Fruit fly (Drosophila melanogaster) whole organism, embryonic: ENCODE measurements around the gene CG5968.

Experiments
- CG10431 ChIP-seq: fragments of 200-800 bp; sonication (Bioruptor generic); optimal IDR thresholded peaks from 3 replicates; lab custom pipeline; 2018; ENCODE audit warnings: missing biosample characterization, mild to moderate bottlenecking, missing genetic modification characterization
- CG12299 ChIP-seq: fragments of 200-800 bp; sonication (Bioruptor generic); optimal IDR thresholded peaks from 2 replicates; lab custom pipeline; 2018; ENCODE audit warnings: missing biosample characterization, mild to moderate bottlenecking, missing genetic modification characterization
- CG13287 ChIP-seq: fragments of 200-800 bp; sonication (Bioruptor generic); IDR thresholded peaks from 2 replicates; pipeline ENCODE4 v1.3.6; 2022; ENCODE audit warnings: missing biosample characterization, missing genetic modification characterization; ENCODE audit not compliant: partially characterized antibody
- CG15479 ChIP-seq: fragments of 200-800 bp; sonication (Bioruptor generic); optimal IDR thresholded peaks from 3 replicates; lab custom pipeline; 2019; ENCODE audit warnings: missing biosample characterization, mild to moderate bottlenecking, missing genetic modification characterization, moderate library complexity
- CG15696 ChIP-seq: fragments of 200-800 bp; sonication (Bioruptor generic); optimal IDR thresholded peaks from 2 replicates; lab custom pipeline; 2019; ENCODE audit warnings: missing biosample characterization, mild to moderate bottlenecking, missing genetic modification characterization, moderate library complexity
- CG2202 ChIP-seq: fragments of 200-800 bp; sonication (Bioruptor generic); optimal IDR thresholded peaks from 2 replicates; lab custom pipeline; 2018; ENCODE audit warnings: missing biosample characterization, mild to moderate bottlenecking, missing genetic modification characterization
- CG2678 ChIP-seq: fragments of 200-800 bp; sonication (Bioruptor generic); optimal IDR thresholded peaks from 3 replicates; lab custom pipeline; 2019; ENCODE audit warnings: missing biosample characterization, mild to moderate bottlenecking, missing genetic modification characterization, moderate library complexity
- CG33557 ChIP-seq: fragments of 200-800 bp; sonication (Bioruptor generic); optimal IDR thresholded peaks from 2 replicates; lab custom pipeline; 2019; ENCODE audit warnings: missing biosample characterization, mild to moderate bottlenecking, missing genetic modification characterization, moderate library complexity
- CG3407 ChIP-seq: fragments of 200-800 bp; sonication (Bioruptor generic); optimal IDR thresholded peaks from 2 replicates; lab custom pipeline; 2018; ENCODE audit warnings: missing biosample characterization, mild to moderate bottlenecking, missing genetic modification characterization
- CG3995 ChIP-seq: fragments of 200-800 bp; sonication (Bioruptor generic); optimal IDR thresholded peaks from 3 replicates; lab custom pipeline; 2016; ENCODE audit warnings: missing biosample characterization, missing genetic modification characterization
- CG7556 ChIP-seq: fragments of 200-800 bp; sonication (Bioruptor generic); optimal IDR thresholded peaks from 2 replicates; lab custom pipeline; 2017; ENCODE audit warnings: missing biosample characterization, mild to moderate bottlenecking, missing genetic modification characterization
- CG7839 ChIP-seq: fragments of 200-800 bp; sonication (Bioruptor generic); optimal IDR thresholded peaks from 3 replicates; lab custom pipeline; 2018; ENCODE audit warnings: missing biosample characterization, mild to moderate bottlenecking, missing genetic modification characterization, moderate library complexity
- CG8944 ChIP-seq: fragments of 200-800 bp; sonication (Bioruptor generic); optimal IDR thresholded peaks from 3 replicates; lab custom pipeline; 2016; ENCODE audit warnings: missing biosample characterization, missing genetic modification characterization
- CG9797 ChIP-seq: fragments of 200-800 bp; sonication (Bioruptor generic); optimal IDR thresholded peaks from 3 replicates; lab custom pipeline; 2018; ENCODE audit warnings: missing biosample characterization, mild to moderate bottlenecking, missing genetic modification characterization
- CG9876 ChIP-seq: fragments of 200-800 bp; sonication (Bioruptor generic); optimal IDR thresholded peaks from 2 replicates; lab custom pipeline; 2016; ENCODE audit warnings: missing biosample characterization, missing genetic modification characterization
- Camta ChIP-seq: fragments of 200-800 bp; sonication (Bioruptor generic); optimal IDR thresholded peaks from 2 replicates; lab custom pipeline; 2016; ENCODE audit warnings: missing biosample characterization, missing genetic modification characterization
- CkIIα-i1 ChIP-seq: fragments of 200-800 bp; sonication (Bioruptor generic); IDR thresholded peaks from 2 replicates; pipeline ENCODE4 v1.3.6; 2022; ENCODE audit warnings: missing biosample characterization, missing genetic modification characterization
- Dip2 ChIP-seq: fragments of 200-800 bp; sonication (Bioruptor generic); IDR thresholded peaks from 2 replicates; pipeline ENCODE4 v1.3.6; 2022; ENCODE audit warnings: missing biosample characterization, missing genetic modification characterization
- HLHmδ ChIP-seq: fragments of 200-800 bp; sonication (Bioruptor generic); optimal IDR thresholded peaks from 2 replicates; lab custom pipeline; 2018; ENCODE audit warnings: missing biosample characterization, mild to moderate bottlenecking, missing genetic modification characterization, moderate library complexity
- Hsf ChIP-seq: fragments of 200-800 bp; sonication (Bioruptor generic); optimal IDR thresholded peaks from 3 replicates; lab custom pipeline; 2016; ENCODE audit warnings: missing biosample characterization, missing genetic modification characterization
- Meics ChIP-seq: fragments of 200-800 bp; sonication (Bioruptor generic); optimal IDR thresholded peaks from 2 replicates; lab custom pipeline; 2017; ENCODE audit warnings: missing biosample characterization, mild to moderate bottlenecking, missing genetic modification characterization
- NC2β ChIP-seq: fragments of 200-800 bp; sonication (Bioruptor generic); optimal IDR thresholded peaks from 2 replicates; lab custom pipeline; 2016; ENCODE audit warnings: missing biosample characterization, missing genetic modification characterization
- Nf-YB ChIP-seq: fragments of 200-800 bp; sonication (Bioruptor generic); optimal IDR thresholded peaks from 3 replicates; lab custom pipeline; 2019; ENCODE audit warnings: missing biosample characterization, mild to moderate bottlenecking, missing genetic modification characterization, moderate library complexity
- PHDP ChIP-seq: fragments of 200-800 bp; sonication (Bioruptor generic); optimal IDR thresholded peaks from 3 replicates; lab custom pipeline; 2018; ENCODE audit warnings: missing biosample characterization, mild to moderate bottlenecking, missing genetic modification characterization, moderate library complexity
- Scr ChIP-seq: fragments of 200-800 bp; sonication (Bioruptor generic); IDR thresholded peaks from 2 replicates; pipeline ENCODE4 v1.3.6; 2022; ENCODE audit warnings: missing biosample characterization, missing genetic modification characterization; ENCODE audit not compliant: partially characterized antibody
- Side ChIP-seq: fragments of 200-800 bp; sonication (Bioruptor generic); optimal IDR thresholded peaks from 2 replicates; lab custom pipeline; 2016; ENCODE audit warnings: missing biosample characterization, missing genetic modification characterization
- Taf1 ChIP-seq: fragments of 200-800 bp; sonication (Bioruptor generic); IDR thresholded peaks from 2 replicates; pipeline ENCODE4 v1.3.6; 2022; ENCODE audit warnings: missing biosample characterization, missing genetic modification characterization
- Xbp1 ChIP-seq: fragments of 200-800 bp; sonication (Bioruptor generic); optimal IDR thresholded peaks from 3 replicates; lab custom pipeline; 2016; ENCODE audit warnings: missing biosample characterization, mild to moderate bottlenecking, missing genetic modification characterization
- ab ChIP-seq: fragments of 200-800 bp; sonication (Bioruptor generic); optimal IDR thresholded peaks from 2 replicates; lab custom pipeline; 2016; ENCODE audit warnings: missing biosample characterization, missing genetic modification characterization
- ap ChIP-seq: fragments of 200-800 bp; sonication (Bioruptor generic); IDR thresholded peaks from 2 replicates; pipeline ENCODE4 v1.3.6; 2022; ENCODE audit warnings: missing biosample characterization, missing genetic modification characterization
- bbx ChIP-seq: fragments of 200-800 bp; sonication (Bioruptor generic); IDR thresholded peaks from 2 replicates; pipeline ENCODE4 v1.3.6; 2022; ENCODE audit warnings: missing biosample characterization, missing genetic modification characterization; ENCODE audit not compliant: partially characterized antibody
- bigmax ChIP-seq: fragments of 200-800 bp; sonication (Bioruptor generic); optimal IDR thresholded peaks from 2 replicates; lab custom pipeline; 2018; ENCODE audit warnings: missing biosample characterization, mild to moderate bottlenecking, missing genetic modification characterization
- bowl ChIP-seq: fragments of 200-800 bp; sonication (Bioruptor generic); IDR thresholded peaks from 2 replicates; pipeline ENCODE4 v1.3.6; 2022; ENCODE audit warnings: missing biosample characterization, missing genetic modification characterization
- crc ChIP-seq: fragments of 200-800 bp; sonication (Bioruptor generic); optimal IDR thresholded peaks from 2 replicates; lab custom pipeline; 2016; ENCODE audit warnings: missing biosample characterization, missing genetic modification characterization
- da ChIP-seq: fragments of 200-800 bp; sonication (Bioruptor generic); optimal IDR thresholded peaks from 2 replicates; lab custom pipeline; 2016; ENCODE audit warnings: missing biosample characterization, missing genetic modification characterization
- danr ChIP-seq: fragments of 200-800 bp; sonication (Bioruptor generic); IDR thresholded peaks from 2 replicates; pipeline ENCODE4 v1.3.6; 2022; ENCODE audit warnings: missing biosample characterization, missing genetic modification characterization
- ems ChIP-seq: fragments of 200-800 bp; sonication (Bioruptor generic); optimal IDR thresholded peaks from 3 replicates; lab custom pipeline; 2016; ENCODE audit warnings: missing biosample characterization, missing genetic modification characterization
- lab ChIP-seq: fragments of 200-800 bp; sonication (Bioruptor generic); optimal IDR thresholded peaks from 3 replicates; lab custom pipeline; 2017; ENCODE audit warnings: missing biosample characterization, missing genetic modification characterization, mild to moderate bottlenecking, moderate library complexity, missing genetic modification reagents
- lola ChIP-seq, 3 experiments: fragments of >200 bp in 2 of 3; fragments of 200-800 bp in 1 of 3; sonication (Bioruptor generic) in 1 of 3; optimal IDR thresholded peaks; 2 replicates each; lab custom pipeline; 2017 to 2019; ENCODE audit warnings: missing biosample characterization in 3 of 3, missing genetic modification characterization in 3 of 3, mild to moderate bottlenecking in 1 of 3, moderate library complexity in 1 of 3
- maf-S ChIP-seq: fragments of 200-800 bp; sonication (Bioruptor generic); optimal IDR thresholded peaks from 2 replicates; lab custom pipeline; 2016; ENCODE audit warnings: missing biosample characterization, missing genetic modification characterization
- org-1 ChIP-seq: fragments of 200-800 bp; sonication (Bioruptor generic); optimal IDR thresholded peaks from 2 replicates; lab custom pipeline; 2017; ENCODE audit warnings: missing biosample characterization, missing genetic modification characterization
- pan ChIP-seq, 4 experiments: fragments of >200 bp in 3 of 4; fragments of 200-800 bp in 1 of 4; sonication (Bioruptor generic) in 1 of 4; optimal IDR thresholded peaks in 3 of 4; IDR thresholded peaks in 1 of 4; 2 replicates each; pipeline versions ENCODE4 v1.3.6 to Lab custom; 2017 to 2022; ENCODE audit warnings: missing biosample characterization in 2 of 4, missing genetic modification characterization in 2 of 4, mixed read lengths in 1 of 4
- psq ChIP-seq: fragments of 200-800 bp; sonication (Bioruptor generic); optimal IDR thresholded peaks from 2 replicates; lab custom pipeline; 2017; ENCODE audit warnings: missing biosample characterization, missing genetic modification characterization
- sc ChIP-seq, 3 experiments: fragments of >200 bp in 2 of 3; fragments of 200-800 bp in 1 of 3; sonication (Bioruptor generic) in 1 of 3; optimal IDR thresholded peaks; 2 replicates in 2 of 3; 3 replicates in 1 of 3; lab custom pipeline; 2017; ENCODE audit warnings: mild to moderate bottlenecking in 1 of 3, missing biosample characterization in 1 of 3, missing genetic modification characterization in 1 of 3, missing genetic modification reagents in 1 of 3
- slp2 ChIP-seq: fragments of 200-800 bp; sonication (Bioruptor generic); optimal IDR thresholded peaks from 2 replicates; lab custom pipeline; 2016; ENCODE audit warnings: missing biosample characterization, missing genetic modification characterization
- so ChIP-seq: fragments of 200-800 bp; sonication (Bioruptor generic); IDR thresholded peaks from 3 replicates; pipeline ENCODE4 v1.3.6; 2022; ENCODE audit warnings: missing biosample characterization, missing genetic modification characterization
- sr ChIP-seq: fragments of 200-800 bp; sonication (Bioruptor generic); IDR thresholded peaks from 3 replicates; pipeline ENCODE4 v1.3.6; 2022; ENCODE audit warnings: missing biosample characterization, missing genetic modification characterization
- tio ChIP-seq: fragments of 200-800 bp; sonication (Bioruptor generic); optimal IDR thresholded peaks from 2 replicates; lab custom pipeline; 2017; ENCODE audit warnings: missing biosample characterization, missing genetic modification characterization, inconsistent platforms
- trem ChIP-seq: fragments of 200-800 bp; optimal IDR thresholded peaks from 3 replicates; lab custom pipeline; 2019; ENCODE audit warnings: missing biosample characterization, mild to moderate bottlenecking, missing genetic modification characterization, moderate library complexity

The CG5968 gene

DNA sequence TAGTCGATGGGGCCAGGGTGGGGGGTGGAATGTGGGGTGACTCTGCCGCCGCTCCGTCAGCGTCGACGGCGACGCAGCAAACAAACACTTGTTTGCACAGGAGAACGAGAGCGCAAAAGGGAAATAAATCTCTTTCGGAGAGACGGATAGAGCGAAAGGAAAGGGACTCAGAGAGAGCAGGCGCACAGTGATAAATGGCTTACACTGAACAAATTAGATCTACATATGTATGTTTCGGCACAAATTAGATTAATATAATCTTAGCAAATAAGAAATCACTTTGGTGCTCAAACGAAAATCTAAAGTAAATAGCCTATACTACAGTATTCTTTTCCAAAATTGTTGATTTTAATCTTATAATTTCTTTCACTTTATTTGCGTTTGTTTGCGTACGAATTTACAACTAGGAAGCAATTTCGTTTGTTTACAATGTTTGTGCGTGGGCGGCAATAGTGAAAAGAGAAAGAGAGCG, 14.1 kb downstream of the CG5968 start (continued):
- TF ChIP-seq CG8944 (GFP tag; lab: Kevin White, UChicago) (peak; percentile 82), Scr (GFP tag; lab: Robert Waterston, UW) (no peak), sr (peak; percentile 84), Camta (GFP tag; lab: Kevin White, UChicago) (peak; percentile 91), trem (tag; lab: Kevin White, UChicago) (peak; percentile 94), tio (peak; percentile 80), Nf-YB (GFP tag; lab: Kevin White, UChicago) (peak; percentile 77), NC2β (peak; percentile 90), lola (GFP tag; optimal IDR thresholded peaks at IDR 0.05; lab: Kevin White, UChicago) (peak in 1 of 3 experiments; percentile 95), CG9876 (GFP tag; lab: Kevin White, UChicago) (peak; percentile 75), CG2678 (tag; lab: Kevin White, UChicago) (peak; percentile 95), CG3407 (GFP tag; lab: Kevin White, UChicago) (peak; percentile 93), CG2202 (tag; lab: Kevin White, UChicago) (peak; percentile 91), CG3995 (peak; percentile 32), ap (GFP tag; lab: Robert Waterston, UW) (peak; percentile 94), CG33557 (GFP tag; lab: Kevin White, UChicago) (peak; percentile 88), Hsf (GFP tag; lab: Kevin White, UChicago) (peak; percentile 93), CG15479 (GFP tag; lab: Kevin White, UChicago) (peak; percentile 84), PHDP (tag; lab: Kevin White, UChicago) (peak; percentile 95), Side (GFP tag; lab: Kevin White, UChicago) (peak; percentile 90), ems (peak; percentile 84), CG13287 (GFP tag; lab: Robert Waterston, UW) (no peak), slp2 (peak; percentile 91), ab (peak; percentile 67), lab (GFP tag; lab: Kevin White, UChicago) (peak; percentile 96), Meics (GFP tag; lab: Kevin White, UChicago) (peak; percentile 89), CG10431 (peak; percentile 83), crc (GFP tag; lab: Kevin White, UChicago) (peak; percentile 89), so (peak; percentile 95), CG9797 (peak; percentile 16), bbx (no peak; the same call in 1 of the 2 replicates), CG7556 (GFP tag; lab: Kevin White, UChicago) (peak; percentile 93), Taf1 (GFP tag; lab: Robert Waterston, UW) (peak; percentile 88), Dip2 (GFP tag; lab: Robert Waterston, UW) (no peak), CG7839 (tag; lab: Kevin White, UChicago) (peak; percentile 88), psq (GFP tag; lab: Kevin White, UChicago) (peak; percentile 84), HLHmδ (peak; percentile 91), bowl (GFP tag; lab: Robert Waterston, UW) (peak; percentile 81; the same call in 1 of the 2 replicates), pan (optimal IDR thresholded peaks at IDR 0.05; lab: Kevin White, UChicago) (no peak), pan (GFP tag; optimal IDR thresholded peaks at IDR 0.05 in 1 of 2, IDR thresholded peaks at IDR 0.05 in 1 of 2) (peak in 1 of 2 experiments; percentile 96), Xbp1 (GFP tag; lab: Kevin White, UChicago) (peak; percentile 91), CG15696 (tag; lab: Kevin White, UChicago) (peak; percentile 92), maf-S (GFP tag; lab: Kevin White, UChicago) (peak; percentile 82), CkIIα-i1 (GFP tag; lab: Robert Waterston, UW) (0 out of 2 replicates have a peak, but pooled peaks have one; percentile 67), sc (optimal IDR thresholded peaks at IDR 0.05; lab: Kevin White, UChicago) (no peak), sc (GFP tag; optimal IDR thresholded peaks at IDR 0.05; lab: Kevin White, UChicago) (peak; percentile 93), CG12299 (tag; lab: Kevin White, UChicago) (peak; percentile 92), org-1 (GFP tag; lab: Kevin White, UChicago) (peak; percentile 90), da (peak; percentile 80), danr (GFP tag; lab: Robert Waterston, UW) (peak; percentile 87), bigmax (GFP tag; lab: Kevin White, UChicago) (peak; percentile 24)
